Fruit fly (Drosophila melanogaster) whole organism, embryonic: ENCODE measurements around the gene GstZ1.
A peak's percentile ranks its signal among the peaks of the same experiment; 100 is the strongest.

Source experiments
- B-H2 ChIP-seq: fragments of 200-800 bp; sonication (Bioruptor generic); optimal IDR thresholded peaks from 2 replicates; lab custom pipeline; 2018; ENCODE audit warnings: missing biosample characterization, mild to moderate bottlenecking, missing genetic modification characterization
- CG1024 ChIP-seq: fragments of 200-800 bp; sonication (Bioruptor generic); IDR thresholded peaks from 2 replicates; pipeline ENCODE4 v1.3.6; 2022; ENCODE audit warnings: missing biosample characterization, missing genetic modification characterization
- CG12391 ChIP-seq: fragments of 200-800 bp; sonication (Bioruptor generic); optimal IDR thresholded peaks from 3 replicates; lab custom pipeline; 2018; ENCODE audit warnings: missing biosample characterization, mild to moderate bottlenecking, missing genetic modification characterization, moderate library complexity
- CG12659 ChIP-seq: fragments of 200-800 bp; sonication (Bioruptor generic); optimal IDR thresholded peaks from 3 replicates; lab custom pipeline; 2017; ENCODE audit warnings: mild to moderate bottlenecking, missing biosample characterization, missing genetic modification reagents, missing genetic modification characterization
- CG12744 ChIP-seq: fragments of 200-800 bp; sonication (Bioruptor generic); optimal IDR thresholded peaks from 2 replicates; lab custom pipeline; 2016; ENCODE audit warnings: missing biosample characterization, missing genetic modification characterization
- CG14014 ChIP-seq: fragments of 200-800 bp; sonication (Bioruptor generic); IDR thresholded peaks from 2 replicates; pipeline ENCODE4 v1.3.6; 2022; ENCODE audit warnings: missing biosample characterization, missing genetic modification characterization
- CG16779 ChIP-seq: fragments of 200-800 bp; sonication (Bioruptor generic); IDR thresholded peaks from 2 replicates; pipeline ENCODE4 v1.3.6; 2022; ENCODE audit warnings: missing biosample characterization, missing genetic modification characterization
- CG18476 ChIP-seq: fragments of 200-800 bp; sonication (Bioruptor generic); optimal IDR thresholded peaks from 2 replicates; lab custom pipeline; 2016; ENCODE audit warnings: missing biosample characterization, mild to moderate bottlenecking, missing genetic modification characterization
- CG2889 ChIP-seq: fragments of 200-800 bp; sonication (Bioruptor generic); IDR thresholded peaks from 3 replicates; pipeline ENCODE4 v1.3.6; 2022; ENCODE audit warnings: missing biosample characterization, missing genetic modification characterization
- CG3407 ChIP-seq: fragments of 200-800 bp; sonication (Bioruptor generic); optimal IDR thresholded peaks from 2 replicates; lab custom pipeline; 2018; ENCODE audit warnings: missing biosample characterization, mild to moderate bottlenecking, missing genetic modification characterization
- CG34224 ChIP-seq: fragments of 200-800 bp; sonication (Bioruptor generic); IDR thresholded peaks from 3 replicates; pipeline ENCODE4 v1.3.6; 2022; ENCODE audit warnings: missing biosample characterization, missing genetic modification characterization; ENCODE audit not compliant: partially characterized antibody
- CG6175 ChIP-seq: fragments of 200-800 bp; sonication (Bioruptor generic); IDR thresholded peaks from 3 replicates; pipeline ENCODE4 v1.3.6; 2022; ENCODE audit warnings: missing biosample characterization, missing genetic modification characterization
- CG6813 ChIP-seq: fragments of 200-800 bp; sonication (Bioruptor generic); optimal IDR thresholded peaks from 2 replicates; lab custom pipeline; 2017; ENCODE audit warnings: missing biosample characterization, missing genetic modification characterization, mild to moderate bottlenecking, moderate library complexity, missing genetic modification reagents
- CG7839 ChIP-seq: fragments of 200-800 bp; sonication (Bioruptor generic); optimal IDR thresholded peaks from 3 replicates; lab custom pipeline; 2018; ENCODE audit warnings: missing biosample characterization, mild to moderate bottlenecking, missing genetic modification characterization, moderate library complexity
- CG7987 ChIP-seq: fragments of 200-800 bp; sonication (Bioruptor generic); optimal IDR thresholded peaks from 2 replicates; lab custom pipeline; 2018; ENCODE audit warnings: missing biosample characterization, mild to moderate bottlenecking, missing genetic modification characterization, moderate library complexity
- CG8359 ChIP-seq: fragments of 200-800 bp; sonication (Bioruptor generic); optimal IDR thresholded peaks from 2 replicates; lab custom pipeline; 2017; ENCODE audit warnings: missing biosample characterization, mild to moderate bottlenecking, missing genetic modification characterization, borderline replicate concordance
- CG9215 ChIP-seq: fragments of 200-800 bp; sonication (Bioruptor generic); IDR thresholded peaks from 2 replicates; pipeline ENCODE4 v1.3.6; 2022; ENCODE audit warnings: missing biosample characterization, missing genetic modification characterization
- CHES-1-like ChIP-seq: fragments of 200-800 bp; sonication (Bioruptor generic); optimal IDR thresholded peaks from 2 replicates; lab custom pipeline; 2016; ENCODE audit warnings: missing biosample characterization, missing genetic modification characterization
- CTCF ChIP-seq: fragments of 200-800 bp; sonication (Bioruptor generic); optimal IDR thresholded peaks from 2 replicates; lab custom pipeline; 2017; ENCODE audit warnings: missing biosample characterization, mild to moderate bottlenecking, missing genetic modification characterization, moderate library complexity
- Deaf1 ChIP-seq: fragments of 200-800 bp; optimal IDR thresholded peaks from 3 replicates; lab custom pipeline; 2019; ENCODE audit warnings: missing biosample characterization, mild to moderate bottlenecking, missing genetic modification characterization, moderate library complexity
- Drgx ChIP-seq: fragments of 200-800 bp; sonication (Bioruptor generic); IDR thresholded peaks from 2 replicates; pipeline ENCODE4 v1.3.6; 2022; ENCODE audit warnings: missing biosample characterization, missing genetic modification characterization
- E2f1 ChIP-seq: fragments of 200-800 bp; sonication (Bioruptor generic); IDR thresholded peaks from 2 replicates; pipeline ENCODE4 v1.3.6; 2022; ENCODE audit warnings: missing biosample characterization, missing genetic modification characterization
- Gug ChIP-seq: fragments of 200-800 bp; sonication (Bioruptor generic); IDR thresholded peaks from 4 replicates; pipeline ENCODE4 v1.3.6; 2022; ENCODE audit warnings: missing biosample characterization, missing genetic modification characterization
- H2.0 ChIP-seq: fragments of 200-800 bp; sonication (Bioruptor generic); IDR thresholded peaks from 2 replicates; pipeline ENCODE4 v1.3.6; 2022; ENCODE audit warnings: missing biosample characterization, missing genetic modification characterization
- Hr39 ChIP-seq: fragments of >200 bp; optimal IDR thresholded peaks from 2 replicates; lab custom pipeline; 2017
- MESR4 ChIP-seq: fragments of 200-800 bp; sonication (Bioruptor generic); optimal IDR thresholded peaks from 2 replicates; lab custom pipeline; 2018; ENCODE audit warnings: missing biosample characterization, mild to moderate bottlenecking, missing genetic modification characterization, moderate library complexity
- Pdp1 ChIP-seq, 2 experiments: fragments of 200-800 bp; sonication (Bioruptor generic); optimal IDR thresholded peaks; 3 replicates each; lab custom pipeline; 2016; ENCODE audit warnings: missing biosample characterization in 2 of 2, missing genetic modification characterization in 2 of 2, mild to moderate bottlenecking in 1 of 2, moderate library complexity in 1 of 2
- Six4 ChIP-seq: fragments of 200-800 bp; sonication (Bioruptor generic); optimal IDR thresholded peaks from 2 replicates; lab custom pipeline; 2016; ENCODE audit warnings: missing biosample characterization, missing genetic modification characterization
- Spps ChIP-seq: fragments of 200-800 bp; sonication (Bioruptor generic); optimal IDR thresholded peaks from 2 replicates; lab custom pipeline; 2018; ENCODE audit warnings: missing biosample characterization, mild to moderate bottlenecking, missing genetic modification characterization
- ac ChIP-seq: fragments of 200-800 bp; sonication (Bioruptor generic); optimal IDR thresholded peaks from 3 replicates; lab custom pipeline; 2017; ENCODE audit warnings: missing biosample characterization, mild to moderate bottlenecking, missing genetic modification characterization
- ase ChIP-seq: fragments of 200-800 bp; sonication (Bioruptor generic); IDR thresholded peaks from 3 replicates; pipeline ENCODE4 v1.3.6; 2022; ENCODE audit warnings: missing biosample characterization, missing genetic modification characterization
- fd96Cb ChIP-seq: fragments of 200-800 bp; sonication (Bioruptor generic); optimal IDR thresholded peaks from 2 replicates; lab custom pipeline; 2018; ENCODE audit warnings: missing biosample characterization, mild to moderate bottlenecking, missing genetic modification characterization, moderate library complexity
- lov ChIP-seq, 2 experiments: fragments of 200-800 bp in 1 of 2; fragments of >200 bp in 1 of 2; sonication (Bioruptor generic) in 1 of 2; IDR thresholded peaks in 1 of 2; optimal IDR thresholded peaks in 1 of 2; 2 replicates in 1 of 2; 3 replicates in 1 of 2; pipeline versions ENCODE4 v1.3.6 to Lab custom; 2017 to 2022; ENCODE audit warnings: missing biosample characterization in 1 of 2, missing genetic modification characterization in 1 of 2
- mirr ChIP-seq: fragments of 200-800 bp; sonication (Bioruptor generic); optimal IDR thresholded peaks from 3 replicates; lab custom pipeline; 2018; ENCODE audit warnings: missing biosample characterization, mild to moderate bottlenecking, missing genetic modification characterization
- onecut ChIP-seq: fragments of 200-800 bp; sonication (Bioruptor generic); IDR thresholded peaks from 2 replicates; pipeline ENCODE4 v1.3.6; 2022; ENCODE audit warnings: missing biosample characterization, missing genetic modification characterization
- otp ChIP-seq: fragments of 200-800 bp; sonication (Bioruptor generic); IDR thresholded peaks from 3 replicates; pipeline ENCODE4, ENCODE4 v1.3.6; 2022; ENCODE audit warnings: missing biosample characterization, missing genetic modification characterization
- pzg ChIP-seq: fragments of 200-800 bp; sonication (Bioruptor generic); optimal IDR thresholded peaks from 3 replicates; lab custom pipeline; 2018; ENCODE audit warnings: missing biosample characterization, mild to moderate bottlenecking, missing genetic modification characterization, moderate library complexity
- ranshi ChIP-seq: fragments of 200-800 bp; sonication (Bioruptor generic); IDR thresholded peaks from 2 replicates; pipeline ENCODE4 v1.3.6; 2022; ENCODE audit warnings: missing biosample characterization, missing genetic modification characterization
- repo ChIP-seq: fragments of 200-800 bp; sonication (Bioruptor generic); optimal IDR thresholded peaks from 2 replicates; lab custom pipeline; 2016; ENCODE audit warnings: missing biosample characterization, missing genetic modification characterization
- row ChIP-seq: fragments of 200-800 bp; sonication (Bioruptor generic); IDR thresholded peaks from 3 replicates; pipeline ENCODE4 v1.3.6; 2022; ENCODE audit warnings: missing biosample characterization, missing genetic modification characterization
- scrt ChIP-seq: fragments of 200-800 bp; sonication (Bioruptor generic); optimal IDR thresholded peaks from 2 replicates; lab custom pipeline; 2018; ENCODE audit warnings: missing biosample characterization, mild to moderate bottlenecking, missing genetic modification characterization, moderate library complexity
- sd ChIP-seq: fragments of 200-800 bp; sonication (Bioruptor generic); optimal IDR thresholded peaks from 3 replicates; lab custom pipeline; 2018; ENCODE audit warnings: missing biosample characterization, mild to moderate bottlenecking, missing genetic modification characterization, moderate library complexity
- sima ChIP-seq: fragments of 200-800 bp; sonication (Bioruptor generic); optimal IDR thresholded peaks from 2 replicates; lab custom pipeline; 2016; ENCODE audit warnings: missing biosample characterization, missing genetic modification characterization
- slp2 ChIP-seq: fragments of 200-800 bp; sonication (Bioruptor generic); optimal IDR thresholded peaks from 2 replicates; lab custom pipeline; 2016; ENCODE audit warnings: missing biosample characterization, missing genetic modification characterization

Gene GstZ1

dm6 chr3R:9433774-9434173 is 22.6 kb downstream of the GstZ1 start (continued):
- TF ChIP-seq CG6813 (no peak), CG7839 (tag; lab: Kevin White, UChicago) (no peak), CG12659 (no peak), MESR4 (no peak), CG16779 (GFP tag; lab: Robert Waterston, UW) (no peak), repo (GFP tag; lab: Kevin White, UChicago) (no peak), CG1024 (GFP tag; lab: Robert Waterston, UW) (no peak), ac (GFP tag; lab: Kevin White, UChicago) (no peak), CTCF (GFP tag; lab: Kevin White, UChicago) (no peak)

DNA sequence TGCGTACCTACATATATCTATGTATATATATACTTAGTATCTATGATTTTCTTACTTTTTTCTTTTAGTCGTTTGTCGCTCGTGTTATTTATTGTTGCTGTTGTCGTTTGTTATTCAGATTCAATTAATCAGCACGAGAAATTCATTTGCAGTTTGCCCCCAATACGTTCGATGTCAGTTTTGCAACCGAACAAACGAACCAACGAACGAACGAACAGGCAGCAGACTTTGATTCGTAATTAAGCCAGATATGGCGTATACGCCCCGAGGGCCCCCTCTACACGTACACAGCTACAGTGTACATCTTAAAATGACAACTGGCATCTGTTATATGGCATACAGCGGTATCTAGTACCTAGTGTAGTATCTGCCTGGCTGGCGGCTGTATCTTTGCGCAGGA is 23.1 kb downstream of the GstZ1 start:
- TF ChIP-seq CG14014 (GFP tag; lab: Robert Waterston, UW) (no peak), CG9215 (no peak), slp2 (no peak), CG12391 (no peak), Pdp1 (GFP tag; optimal IDR thresholded peaks at IDR 0.05; lab: Kevin White, UChicago) (no peak), CG18476 (no peak), H2.0 (GFP tag; lab: Robert Waterston, UW) (no peak), CG12744 (GFP tag; lab: Kevin White, UChicago) (no peak), Deaf1 (peak; percentile 53), CG6175 (GFP tag; lab: Robert Waterston, UW) (no peak), lov (optimal IDR thresholded peaks at IDR 0.05; lab: Kevin White, UChicago) (no peak), lov (GFP tag; IDR thresholded peaks at IDR 0.05; lab: Robert Waterston, UW) (0 out of 3 replicates have a peak, but pooled peaks have one; percentile 11), ranshi (GFP tag; lab: Robert Waterston, UW) (no peak), onecut (GFP tag; lab: Robert Waterston, UW) (no peak), ase (GFP tag; lab: Robert Waterston, UW) (0 out of 3 replicates have a peak, but pooled peaks have one; percentile 16), E2f1 (no peak), fd96Cb (tag; lab: Kevin White, UChicago) (no peak), CG8359 (GFP tag; lab: Kevin White, UChicago) (no peak), Gug (GFP tag; lab: Robert Waterston, UW) (no peak), sd (tag; lab: Kevin White, UChicago) (no peak), sima (GFP tag; lab: Kevin White, UChicago) (no peak), CG7987 (GFP tag; lab: Kevin White, UChicago) (no peak), CTCF (GFP tag; lab: Kevin White, UChicago) (no peak), Six4 (GFP tag; lab: Kevin White, UChicago) (no peak), CG2889 (0 out of 3 replicates have a peak, but pooled peaks have one; percentile 12), Hr39 (no peak), CG3407 (GFP tag; lab: Kevin White, UChicago) (no peak), B-H2 (no peak), otp (GFP tag; lab: Robert Waterston, UW) (no peak), Drgx (GFP tag; lab: Robert Waterston, UW) (no peak), CHES-1-like (no peak), CG34224 (no peak), row (GFP tag; lab: Robert Waterston, UW) (no peak), mirr (GFP tag; lab: Kevin White, UChicago) (peak; percentile 34), scrt (GFP tag; lab: Kevin White, UChicago) (no peak), Spps (no peak), pzg (no peak)
